Fruit fly (Drosophila melanogaster) whole organism, embryonic: Measurements from ENCODE around the gene h-cup.

Experiments
- Atf6 ChIP-seq: fragments of 200-800 bp; sonication (Bioruptor generic); IDR thresholded peaks from 2 replicates; pipeline ENCODE4 v1.3.6; 2022; ENCODE audit warnings: missing biosample characterization, missing genetic modification characterization
- BtbVII ChIP-seq: fragments of 200-800 bp; sonication (Bioruptor generic); optimal IDR thresholded peaks from 3 replicates; lab custom pipeline; 2017; ENCODE audit warnings: missing biosample characterization, mild to moderate bottlenecking, missing genetic modification characterization
- CG11093 ChIP-seq: fragments of 200-800 bp; sonication (Bioruptor generic); IDR thresholded peaks from 3 replicates; pipeline ENCODE4 v1.3.6; 2022; ENCODE audit warnings: missing biosample characterization, missing genetic modification characterization
- CG11560 ChIP-seq: fragments of 200-800 bp; sonication (Bioruptor generic); IDR thresholded peaks from 3 replicates; pipeline ENCODE4 v1.3.6; 2022; ENCODE audit warnings: missing biosample characterization, missing genetic modification characterization
- CG13287 ChIP-seq: fragments of 200-800 bp; sonication (Bioruptor generic); IDR thresholded peaks from 2 replicates; pipeline ENCODE4 v1.3.6; 2022; ENCODE audit warnings: missing biosample characterization, missing genetic modification characterization; ENCODE audit not compliant: partially characterized antibody
- CG14860 ChIP-seq: fragments of 200-800 bp; sonication (Bioruptor generic); IDR thresholded peaks from 3 replicates; pipeline ENCODE4 v1.3.6; 2022; ENCODE audit warnings: missing biosample characterization, missing genetic modification characterization; ENCODE audit not compliant: partially characterized antibody
- CG15514 ChIP-seq: fragments of 200-800 bp; sonication (Bioruptor generic); optimal IDR thresholded peaks from 3 replicates; lab custom pipeline; 2017; ENCODE audit warnings: missing biosample characterization, missing genetic modification characterization, mild to moderate bottlenecking, moderate library complexity, missing genetic modification reagents
- CG16813 ChIP-seq: fragments of 200-800 bp; sonication (Bioruptor generic); IDR thresholded peaks from 3 replicates; pipeline ENCODE4 v1.3.6; 2022; ENCODE audit warnings: missing biosample characterization, missing genetic modification characterization; ENCODE audit not compliant: partially characterized antibody
- CG17328 ChIP-seq: fragments of 200-800 bp; sonication (Bioruptor generic); IDR thresholded peaks from 2 replicates; pipeline ENCODE4 v1.3.6; 2022; ENCODE audit warnings: missing biosample characterization, missing genetic modification characterization
- CG30020 ChIP-seq: fragments of 200-800 bp; optimal IDR thresholded peaks from 2 replicates; lab custom pipeline; 2019; ENCODE audit warnings: missing biosample characterization, mild to moderate bottlenecking, missing genetic modification characterization, moderate library complexity
- CG30431 ChIP-seq: fragments of 200-800 bp; sonication (Bioruptor generic); optimal IDR thresholded peaks from 2 replicates; lab custom pipeline; 2017; ENCODE audit warnings: missing biosample characterization, missing genetic modification characterization
- CG3065 ChIP-seq: fragments of 200-800 bp; sonication (Bioruptor generic); optimal IDR thresholded peaks from 2 replicates; lab custom pipeline; 2016; ENCODE audit warnings: missing biosample characterization, missing genetic modification characterization
- CG34376 ChIP-seq: fragments of 200-800 bp; sonication (Bioruptor generic); optimal IDR thresholded peaks from 2 replicates; lab custom pipeline; 2018; ENCODE audit warnings: missing biosample characterization, mild to moderate bottlenecking, missing genetic modification characterization
- CG3838 ChIP-seq: fragments of 200-800 bp; sonication (Bioruptor generic); optimal IDR thresholded peaks from 3 replicates; lab custom pipeline; 2016; ENCODE audit warnings: missing biosample characterization, missing genetic modification characterization
- CG5245 ChIP-seq: fragments of 200-800 bp; sonication (Bioruptor generic); optimal IDR thresholded peaks from 3 replicates; lab custom pipeline; 2016; ENCODE audit warnings: missing biosample characterization, missing genetic modification characterization
- CG6175 ChIP-seq: fragments of 200-800 bp; sonication (Bioruptor generic); IDR thresholded peaks from 3 replicates; pipeline ENCODE4 v1.3.6; 2022; ENCODE audit warnings: missing biosample characterization, missing genetic modification characterization
- CG6791 ChIP-seq: fragments of 200-800 bp; sonication (Bioruptor generic); IDR thresholded peaks from 3 replicates; pipeline ENCODE4 v1.3.6; 2022; ENCODE audit warnings: missing biosample characterization, missing genetic modification characterization; ENCODE audit not compliant: partially characterized antibody
- CG7372 ChIP-seq: fragments of 200-800 bp; sonication (Bioruptor generic); IDR thresholded peaks from 2 replicates; pipeline ENCODE4 v1.3.6; 2022; ENCODE audit warnings: missing biosample characterization, missing genetic modification characterization
- CG7839 ChIP-seq: fragments of 200-800 bp; sonication (Bioruptor generic); optimal IDR thresholded peaks from 3 replicates; lab custom pipeline; 2018; ENCODE audit warnings: missing biosample characterization, mild to moderate bottlenecking, missing genetic modification characterization, moderate library complexity
- CG7987 ChIP-seq: fragments of 200-800 bp; sonication (Bioruptor generic); optimal IDR thresholded peaks from 2 replicates; lab custom pipeline; 2018; ENCODE audit warnings: missing biosample characterization, mild to moderate bottlenecking, missing genetic modification characterization, moderate library complexity
- Dip2 ChIP-seq: fragments of 200-800 bp; sonication (Bioruptor generic); IDR thresholded peaks from 2 replicates; pipeline ENCODE4 v1.3.6; 2022; ENCODE audit warnings: missing biosample characterization, missing genetic modification characterization
- Ets65A ChIP-seq: fragments of 200-800 bp; sonication (Bioruptor generic); peaks from one replicate; lab custom pipeline; 2016; ENCODE audit warnings: missing biosample characterization, missing genetic modification characterization
- Kr ChIP-seq: fragments of 200-800 bp; sonication (Bioruptor generic); optimal IDR thresholded peaks from 2 replicates; lab custom pipeline; 2017; ENCODE audit warnings: missing biosample characterization, mild to moderate bottlenecking, missing genetic modification characterization
- Lpt ChIP-seq: fragments of >200 bp; optimal IDR thresholded peaks from 2 replicates; lab custom pipeline; 2018; ENCODE audit warnings: missing biosample characterization, missing genetic modification characterization
- MBD-R2 ChIP-seq: fragments of 200-800 bp; sonication (Bioruptor generic); IDR thresholded peaks from 2 replicates; pipeline ENCODE4 v1.3.6; 2022; ENCODE audit warnings: missing biosample characterization, missing genetic modification characterization
- NK7.1 ChIP-seq: fragments of 200-800 bp; sonication (Bioruptor generic); optimal IDR thresholded peaks from 3 replicates; lab custom pipeline; 2016; ENCODE audit warnings: missing biosample characterization, missing genetic modification characterization
- Neu2 ChIP-seq: fragments of 200-800 bp; sonication (Bioruptor generic); optimal IDR thresholded peaks from 3 replicates; lab custom pipeline; 2016; ENCODE audit warnings: missing biosample characterization, missing genetic modification characterization, borderline replicate concordance
- Oaz ChIP-seq: fragments of 200-800 bp; sonication (Bioruptor generic); IDR thresholded peaks from 2 replicates; pipeline ENCODE4 v1.3.6; 2022; ENCODE audit warnings: missing biosample characterization, missing genetic modification characterization
- Sin3A ChIP-seq: fragments of >200 bp; optimal IDR thresholded peaks from 2 replicates; lab custom pipeline; 2018
- Sox100B ChIP-seq: fragments of 200-800 bp; sonication (Bioruptor generic); optimal IDR thresholded peaks from 3 replicates; lab custom pipeline; 2018; ENCODE audit warnings: missing biosample characterization, mild to moderate bottlenecking, missing genetic modification characterization
- Sry-β ChIP-seq: fragments of 200-800 bp; sonication (Bioruptor generic); optimal IDR thresholded peaks from 2 replicates; lab custom pipeline; 2018; ENCODE audit warnings: missing biosample characterization, mild to moderate bottlenecking, missing genetic modification characterization, moderate library complexity
- TFAM ChIP-seq: fragments of 200-800 bp; sonication (Bioruptor generic); optimal IDR thresholded peaks from 2 replicates; lab custom pipeline; 2017; ENCODE audit warnings: missing biosample characterization, missing genetic modification characterization, inconsistent platforms
- Trl ChIP-seq, 3 experiments: fragments of >200 bp in 2 of 3; fragments of 200-800 bp in 1 of 3; sonication (Bioruptor generic) in 1 of 3; optimal IDR thresholded peaks; 2 replicates in 1 of 3; 3 replicates in 2 of 3; lab custom pipeline; 2016 to 2017; ENCODE audit warnings: missing biosample characterization in 1 of 3, missing genetic modification characterization in 1 of 3
- Xrp1 ChIP-seq: fragments of 200-800 bp; sonication (Bioruptor generic); IDR thresholded peaks from 2 replicates; pipeline ENCODE4 v1.3.6; 2022; ENCODE audit warnings: missing biosample characterization, missing genetic modification characterization
- al ChIP-seq: fragments of 200-800 bp; sonication (Bioruptor generic); IDR thresholded peaks from 2 replicates; pipeline ENCODE4 v1.3.6; 2022; ENCODE audit warnings: missing biosample characterization, missing genetic modification characterization
- bab2 ChIP-seq: fragments of 200-800 bp; sonication (Bioruptor generic); optimal IDR thresholded peaks from 2 replicates; lab custom pipeline; 2016; ENCODE audit warnings: missing biosample characterization, missing genetic modification characterization
- crc ChIP-seq: fragments of 200-800 bp; sonication (Bioruptor generic); optimal IDR thresholded peaks from 2 replicates; lab custom pipeline; 2016; ENCODE audit warnings: missing biosample characterization, missing genetic modification characterization
- dpn ChIP-seq, 2 experiments: fragments of 200-800 bp; sonication (Bioruptor generic); optimal IDR thresholded peaks; 3 replicates each; lab custom pipeline; 2016; ENCODE audit warnings: missing biosample characterization in 2 of 2, missing genetic modification characterization in 2 of 2
- inv ChIP-seq: fragments of 200-800 bp; sonication (Bioruptor generic); IDR thresholded peaks from 2 replicates; pipeline ENCODE4 v1.3.6; 2022; ENCODE audit warnings: missing biosample characterization, missing genetic modification characterization; ENCODE audit not compliant: partially characterized antibody
- kah ChIP-seq: fragments of 200-800 bp; sonication (Bioruptor generic); optimal IDR thresholded peaks from 2 replicates; lab custom pipeline; 2018; ENCODE audit warnings: missing biosample characterization, mild to moderate bottlenecking, missing genetic modification characterization
- ken ChIP-seq: fragments of 200-800 bp; sonication (Bioruptor generic); IDR thresholded peaks from 3 replicates; pipeline ENCODE4 v1.3.6; 2022; ENCODE audit warnings: missing biosample characterization, missing genetic modification characterization
- lmd ChIP-seq: fragments of 200-800 bp; sonication (Bioruptor generic); IDR thresholded peaks from 2 replicates; pipeline ENCODE4 v1.3.6; 2022; ENCODE audit warnings: missing biosample characterization, missing genetic modification characterization
- maf-S ChIP-seq: fragments of 200-800 bp; sonication (Bioruptor generic); optimal IDR thresholded peaks from 2 replicates; lab custom pipeline; 2016; ENCODE audit warnings: missing biosample characterization, missing genetic modification characterization
- mld ChIP-seq: fragments of 200-800 bp; sonication (Bioruptor generic); IDR thresholded peaks from 3 replicates; pipeline ENCODE4 v1.3.6; 2022; ENCODE audit warnings: missing biosample characterization, missing genetic modification characterization; ENCODE audit not compliant: partially characterized antibody
- odd ChIP-seq: fragments of 200-800 bp; sonication (Bioruptor generic); optimal IDR thresholded peaks from 2 replicates; lab custom pipeline; 2017; ENCODE audit warnings: missing biosample characterization, mild to moderate bottlenecking, missing genetic modification characterization
- peb ChIP-seq: fragments of 200-800 bp; sonication (Bioruptor generic); IDR thresholded peaks from 2 replicates; pipeline ENCODE4 v1.3.6; 2022; ENCODE audit warnings: missing biosample characterization, missing genetic modification characterization
- pita ChIP-seq: fragments of 200-800 bp; sonication (Bioruptor generic); optimal IDR thresholded peaks from 2 replicates; lab custom pipeline; 2017; ENCODE audit warnings: missing biosample characterization, mild to moderate bottlenecking, missing genetic modification characterization
- sd ChIP-seq: fragments of 200-800 bp; sonication (Bioruptor generic); optimal IDR thresholded peaks from 3 replicates; lab custom pipeline; 2018; ENCODE audit warnings: missing biosample characterization, mild to moderate bottlenecking, missing genetic modification characterization, moderate library complexity
- seq ChIP-seq: fragments of 200-800 bp; sonication (Bioruptor generic); IDR thresholded peaks from 2 replicates; pipeline ENCODE4 v1.3.6; 2022; ENCODE audit warnings: missing biosample characterization, missing genetic modification characterization
- stc ChIP-seq: fragments of 200-800 bp; sonication (Bioruptor generic); IDR thresholded peaks from 2 replicates; pipeline ENCODE4 v1.3.6; 2022; ENCODE audit warnings: missing biosample characterization, missing genetic modification characterization
- tap ChIP-seq: fragments of 200-800 bp; optimal IDR thresholded peaks from 3 replicates; lab custom pipeline; 2019; ENCODE audit warnings: missing biosample characterization, mild to moderate bottlenecking, missing genetic modification characterization, moderate library complexity
- vfl ChIP-seq: fragments of 200-800 bp; sonication (Bioruptor generic); optimal IDR thresholded peaks from 2 replicates; lab custom pipeline; 2016; ENCODE audit warnings: missing biosample characterization, missing genetic modification characterization

Gene h-cup

dm6 chr3R:15371833-15372232, 10.9 kb downstream of the h-cup start, which contains the start of the genes Ccm3 and CG6136 (continued):
- TF ChIP-seq bab2 (GFP tag; lab: Kevin White, UChicago), result peak; percentile 34
- TF ChIP-seq CG11093 (GFP tag; lab: Robert Waterston, UW), result no peak
- TF ChIP-seq peb (GFP tag; lab: Robert Waterston, UW), result no peak
- peak; percentile 93 for TF ChIP-seq CG6791 (GFP tag; lab: Robert Waterston, UW)
- TF ChIP-seq CG3838 (GFP tag; lab: Kevin White, UChicago), result no peak
- TF ChIP-seq CG14860 (GFP tag; lab: Robert Waterston, UW), result peak; percentile 90
- TF ChIP-seq Dip2 (GFP tag; lab: Robert Waterston, UW), result no peak
- no peak for TF ChIP-seq CG11560 (tag; lab: Robert Waterston, UW)
- TF ChIP-seq stc (GFP tag; lab: Robert Waterston, UW), result no peak
- peak; percentile 19 for TF ChIP-seq CG30020 (tag; lab: Kevin White, UChicago)
- TF ChIP-seq odd (GFP tag; lab: Kevin White, UChicago), result peak; percentile 13
- no peak for TF ChIP-seq CG7839 (tag; lab: Kevin White, UChicago)
- TF ChIP-seq CG6175 (GFP tag; lab: Robert Waterston, UW), result no peak
- no peak for TF ChIP-seq tap
- TF ChIP-seq BtbVII (GFP tag; lab: Kevin White, UChicago), result no peak
- peak; percentile 81 for TF ChIP-seq inv (GFP tag; lab: Robert Waterston, UW)
- no peak for TF ChIP-seq CG5245
- peak; percentile 35; the same call in 1 of the 2 replicates for TF ChIP-seq Xrp1 (GFP tag; lab: Robert Waterston, UW)
- TF ChIP-seq TFAM (GFP tag; lab: Kevin White, UChicago), result no peak
- TF ChIP-seq CG17328, result peak; percentile 46
- no peak for TF ChIP-seq pita (GFP tag; lab: Kevin White, UChicago)
- no peak for TF ChIP-seq maf-S
- no peak for TF ChIP-seq Trl (optimal IDR thresholded peaks at IDR 0.05; lab: Kevin White, UChicago)
- peak; percentile 63 for TF ChIP-seq Trl (GFP tag; optimal IDR thresholded peaks at IDR 0.05; lab: Kevin White, UChicago)
- peak; percentile 44 for TF ChIP-seq Sin3A (lab: Kevin White, UChicago)
- peak; percentile 54 to 55 for TF ChIP-seq dpn (GFP tag; optimal IDR thresholded peaks at IDR 0.05; lab: Kevin White, UChicago)
- TF ChIP-seq CG7372 (GFP tag; lab: Robert Waterston, UW), result no peak
- peak; percentile 87 for TF ChIP-seq mld (GFP tag; lab: Robert Waterston, UW)
- no peak for TF ChIP-seq kah (GFP tag; lab: Kevin White, UChicago)
- TF ChIP-seq vfl, result peak; percentile 36
- TF ChIP-seq CG13287 (GFP tag; lab: Robert Waterston, UW), result peak; percentile 95
- TF ChIP-seq crc, result no peak
- no peak for TF ChIP-seq Sox100B
- peak; percentile 52; the same call in 1 of the 2 replicates for TF ChIP-seq al (GFP tag; lab: Robert Waterston, UW)
- TF ChIP-seq NK7.1 (GFP tag; lab: Kevin White, UChicago), result no peak
- no peak for TF ChIP-seq Lpt (GFP tag; lab: Kevin White, UChicago)
- no peak for TF ChIP-seq Kr (GFP tag; lab: Kevin White, UChicago)
- TF ChIP-seq lmd (GFP tag; lab: Robert Waterston, UW), result peak; percentile 16; the same call in 1 of the 2 replicates
- peak; percentile 17; the same call in 1 of the 2 replicates for TF ChIP-seq seq
- peak; percentile 23 for TF ChIP-seq Neu2
- 0 out of 2 replicates have a peak, but pooled peaks have one; percentile 13 for TF ChIP-seq Atf6
- no peak for TF ChIP-seq CG30431 (GFP tag; lab: Kevin White, UChicago)
- TF ChIP-seq Oaz (GFP tag; lab: Robert Waterston, UW), result no peak
- TF ChIP-seq MBD-R2 (GFP tag; lab: Robert Waterston, UW), result peak; percentile 97
- TF ChIP-seq CG16813 (GFP tag; lab: Robert Waterston, UW), result peak; percentile 88
- TF ChIP-seq CG15514, result peak; percentile 79
- peak; percentile 94 for TF ChIP-seq Ets65A (GFP tag; lab: Kevin White, UChicago)
- TF ChIP-seq sd (tag; lab: Kevin White, UChicago), result no peak
- TF ChIP-seq CG7987, result peak; percentile 33
- TF ChIP-seq ken (GFP tag; lab: Robert Waterston, UW), result no peak
- no peak for TF ChIP-seq CG3065
- TF ChIP-seq CG34376 (GFP tag; lab: Kevin White, UChicago), result peak; percentile 70
- TF ChIP-seq Sry-β (GFP tag; lab: Kevin White, UChicago), result no peak
